Worm (Caenorhabditis elegans) whole organism, L4 larva: ENCODE results near the gene R13H4.2.

Source experiments
- F44E2.7 ChIP-seq: fragments of 200-800 bp; sonication (Bioruptor generic); IDR thresholded peaks from 2 replicates; pipeline ENCODE4 v2.1.2; 2022; ENCODE audit warnings: missing genetic modification characterization, missing compliant biosample characterization
- T26A8.4 ChIP-seq: fragments of 200-800 bp; sonication (Bioruptor generic); IDR thresholded peaks from 2 replicates; pipeline ENCODE4 v1.3.6; 2022; ENCODE audit warnings: missing genetic modification characterization, missing compliant biosample characterization
- Y105C5A.15 ChIP-seq: fragments of 200-800 bp; sonication (Bioruptor generic); IDR thresholded peaks from 2 replicates; pipeline ENCODE4 v1.3.6; 2022; ENCODE audit warnings: missing genetic modification characterization, missing compliant biosample characterization
- Y75B8A.6 ChIP-seq: fragments of 200-800 bp; sonication (Bioruptor generic); IDR thresholded peaks from 2 replicates; pipeline ENCODE4 v1.3.6; 2022; ENCODE audit warnings: missing genetic modification reagents, missing genetic modification characterization, missing compliant biosample characterization
- ZK546.5 ChIP-seq, 2 experiments: sonication (generic microtip); optimal IDR thresholded peaks; 2 replicates each; lab custom pipeline; 2017; ENCODE audit warnings: missing biosample characterization in 2 of 2, missing genetic modification characterization in 2 of 2
- ceh-20 ChIP-seq: fragments of 200-800 bp; sonication (Bioruptor generic); IDR thresholded peaks from 2 replicates; pipeline ENCODE4 v1.3.6; 2022; ENCODE audit warnings: missing genetic modification reagents, missing genetic modification characterization, missing compliant biosample characterization
- ceh-32 ChIP-seq: sonication (generic microtip); optimal IDR thresholded peaks from 2 replicates; lab custom pipeline; 2016; ENCODE audit warnings: mild to moderate bottlenecking, missing genetic modification characterization, missing compliant biosample characterization; ENCODE audit not compliant: poor library complexity
- ceh-62 ChIP-seq: sonication (generic microtip); optimal IDR thresholded peaks from 2 replicates; lab custom pipeline; 2017; ENCODE audit warnings: missing biosample characterization, missing genetic modification characterization
- cey-2 ChIP-seq: sonication (generic microtip); optimal IDR thresholded peaks from 3 replicates; lab custom pipeline; 2017; ENCODE audit warnings: missing genetic modification characterization, mild to moderate bottlenecking, missing compliant biosample characterization, antibody characterized with exemption, borderline replicate concordance; ENCODE audit not compliant: insufficient read depth
- daf-16 ChIP-seq, 3 experiments: sonication (generic microtip); optimal IDR thresholded peaks; 2 replicates each; lab custom pipeline; 2016 to 2017; ENCODE audit warnings: missing genetic modification characterization in 3 of 3, missing genetic modification reagents in 3 of 3, mild to moderate bottlenecking in 2 of 3, missing compliant biosample characterization in 2 of 3, missing biosample characterization in 1 of 3, moderate library complexity in 1 of 3
- daf-19 ChIP-seq: fragments of 200-800 bp; sonication (Bioruptor generic); conservative IDR thresholded peaks from 2 replicates; pipeline ENCODE4 v1.3.6; 2022; ENCODE audit warnings: missing genetic modification characterization, missing compliant biosample characterization
- dpl-1 ChIP-seq: fragments of 150-350 bp; optimal IDR thresholded peaks from 2 replicates; lab custom pipeline; 2014; ENCODE audit warnings: missing biosample characterization, missing genetic modification reagents, missing genetic modification characterization
- duxl-1 ChIP-seq: sonication (generic microtip); optimal IDR thresholded peaks from 2 replicates; lab custom pipeline; 2016; ENCODE audit warnings: mild to moderate bottlenecking, missing genetic modification characterization, moderate library complexity, missing compliant biosample characterization; ENCODE audit not compliant: poor library complexity
- egl-27 ChIP-seq: sonication (generic microtip); optimal IDR thresholded peaks from 3 replicates; lab custom pipeline; 2017; ENCODE audit warnings: missing biosample characterization, missing genetic modification reagents, missing genetic modification characterization
- egl-43 ChIP-seq: fragments of 200-800 bp; sonication (Bioruptor generic); IDR thresholded peaks from 2 replicates; pipeline ENCODE4 v1.3.6; 2022; ENCODE audit warnings: missing genetic modification reagents, missing genetic modification characterization, missing compliant biosample characterization
- fkh-10 ChIP-seq: fragments of 150-350 bp; optimal IDR thresholded peaks from 2 replicates; lab custom pipeline; 2014; ENCODE audit warnings: missing biosample characterization, missing genetic modification reagents, missing genetic modification characterization
- hlh-11 ChIP-seq: fragments of 200-800 bp; sonication (Bioruptor generic); optimal IDR thresholded peaks from 2 replicates; lab custom pipeline; 2018; ENCODE audit warnings: mild to moderate bottlenecking, missing genetic modification characterization, missing compliant biosample characterization
- hlh-30 ChIP-seq: sonication (generic microtip); optimal IDR thresholded peaks from 2 replicates; lab custom pipeline; 2017; ENCODE audit warnings: antibody characterized with exemption, mild to moderate bottlenecking, missing genetic modification characterization, missing compliant biosample characterization; ENCODE audit not compliant: insufficient read depth
- hmg-1.1 ChIP-seq: fragments of 200-800 bp; sonication (Bioruptor generic); IDR thresholded peaks from 2 replicates; pipeline ENCODE4 v1.3.6; 2022; ENCODE audit warnings: missing genetic modification reagents, missing genetic modification characterization, missing compliant biosample characterization
- jun-1 ChIP-seq: fragments of 150-350 bp; optimal IDR thresholded peaks from 2 replicates; lab custom pipeline; 2014; ENCODE audit warnings: missing biosample characterization, missing genetic modification reagents, missing genetic modification characterization
- lin-1 ChIP-seq: fragments of 200-800 bp; sonication (Bioruptor generic); IDR thresholded peaks from 2 replicates; pipeline ENCODE4 v1.3.6; 2022; ENCODE audit warnings: missing genetic modification reagents, missing genetic modification characterization, missing compliant biosample characterization
- lin-13 ChIP-seq: fragments of 150-350 bp; optimal IDR thresholded peaks from 2 replicates; lab custom pipeline; 2014; ENCODE audit warnings: missing biosample characterization, missing genetic modification reagents, missing genetic modification characterization
- lin-15B ChIP-seq: fragments of 150-350 bp; sonication (generic microtip); optimal IDR thresholded peaks from 3 replicates; lab custom pipeline; 2014; ENCODE audit warnings: missing biosample characterization, missing genetic modification characterization
- lin-29 ChIP-seq: fragments of 200-800 bp; sonication (Bioruptor generic); IDR thresholded peaks from 2 replicates; pipeline ENCODE4 v1.3.6; 2022; ENCODE audit warnings: missing genetic modification reagents, missing genetic modification characterization, missing compliant biosample characterization
- lin-38 ChIP-seq: fragments of 200-800 bp; sonication (Bioruptor generic); IDR thresholded peaks from 2 replicates; pipeline ENCODE4 v1.3.6; 2022; ENCODE audit warnings: missing genetic modification reagents, missing genetic modification characterization, missing compliant biosample characterization
- lsy-2 ChIP-seq, 2 experiments: fragments of 150-350 bp in 1 of 2; sonication (generic microtip) in 1 of 2; optimal IDR thresholded peaks; 2 replicates each; lab custom pipeline; 2014 to 2017; ENCODE audit warnings: missing biosample characterization in 2 of 2, missing genetic modification characterization in 2 of 2
- mdl-1 ChIP-seq, 2 experiments: fragments of 150-350 bp in 1 of 2; sonication (generic microtip) in 1 of 2; optimal IDR thresholded peaks; 2 replicates each; lab custom pipeline; 2014 to 2017; ENCODE audit warnings: missing biosample characterization in 2 of 2, missing genetic modification characterization in 2 of 2
- mep-1 ChIP-seq: fragments of 150-350 bp; sonication (generic microtip); optimal IDR thresholded peaks from 3 replicates; lab custom pipeline; 2014; ENCODE audit warnings: missing biosample characterization, missing genetic modification characterization
- mxl-3 ChIP-seq: fragments of 200-800 bp; sonication (Bioruptor generic); optimal IDR thresholded peaks from 2 replicates; lab custom pipeline; 2018; ENCODE audit warnings: mild to moderate bottlenecking, missing genetic modification characterization, missing compliant biosample characterization
- nhr-10 ChIP-seq: fragments of 150-350 bp; optimal IDR thresholded peaks from 2 replicates; lab custom pipeline; 2014; ENCODE audit warnings: missing biosample characterization, missing genetic modification characterization
- nhr-25 ChIP-seq: sonication (generic microtip); optimal IDR thresholded peaks from 2 replicates; lab custom pipeline; 2017; ENCODE audit warnings: missing genetic modification characterization, mild to moderate bottlenecking, missing compliant biosample characterization, antibody characterized with exemption, moderate library complexity, borderline replicate concordance; ENCODE audit not compliant: insufficient read depth
- nhr-28 ChIP-seq: fragments of 150-350 bp; optimal IDR thresholded peaks from 2 replicates; lab custom pipeline; 2014; ENCODE audit warnings: missing biosample characterization, missing genetic modification characterization
- nhr-41 ChIP-seq: fragments of 200-800 bp; sonication (Bioruptor generic); IDR thresholded peaks from 2 replicates; pipeline ENCODE4 v1.3.6; 2022; ENCODE audit warnings: missing genetic modification reagents, missing genetic modification characterization, missing compliant biosample characterization
- nhr-76 ChIP-seq: fragments of 150-350 bp; optimal IDR thresholded peaks from 2 replicates; lab custom pipeline; 2014; ENCODE audit warnings: missing biosample characterization, missing genetic modification characterization
- rbr-2 ChIP-seq: sonication (generic microtip); optimal IDR thresholded peaks from 2 replicates; lab custom pipeline; 2016; ENCODE audit warnings: missing genotype, missing genetic modification characterization, missing compliant biosample characterization
- sdz-12 ChIP-seq: fragments of 200-800 bp; sonication (Bioruptor generic); optimal IDR thresholded peaks from 2 replicates; lab custom pipeline; 2018; ENCODE audit warnings: mild to moderate bottlenecking, missing genetic modification characterization, missing compliant biosample characterization
- skn-1 ChIP-seq: fragments of 150-350 bp; optimal IDR thresholded peaks from 2 replicates; lab custom pipeline; 2014; ENCODE audit warnings: missing biosample characterization, missing genetic modification characterization
- snpc-4 ChIP-seq: fragments of 150-350 bp; optimal IDR thresholded peaks from 2 replicates; lab custom pipeline; 2014; ENCODE audit warnings: missing biosample characterization, missing genetic modification characterization
- spr-3 ChIP-seq: fragments of 200-800 bp; sonication (Bioruptor generic); optimal IDR thresholded peaks from 2 replicates; lab custom pipeline; 2018; ENCODE audit warnings: mild to moderate bottlenecking, missing genetic modification characterization, missing compliant biosample characterization
- tra-1 ChIP-seq: fragments of 200-800 bp; sonication (Bioruptor generic); IDR thresholded peaks from 2 replicates; pipeline ENCODE4 v1.3.6; 2022; ENCODE audit warnings: missing genetic modification reagents, missing genetic modification characterization, missing compliant biosample characterization
- unc-62 ChIP-seq, 3 experiments: fragments of 150-350 bp in 1 of 3; sonication (generic microtip); optimal IDR thresholded peaks in 2 of 3; peaks in 1 of 3; 1 replicate in 1 of 3; 2 replicates in 2 of 3; lab custom pipeline; 2014 to 2017; ENCODE audit warnings: missing biosample characterization in 3 of 3, missing genetic modification characterization in 3 of 3, missing genetic modification reagents in 3 of 3, missing genotype in 1 of 3
- zag-1 ChIP-seq: fragments of 150-350 bp; optimal IDR thresholded peaks from 2 replicates; lab custom pipeline; 2014; ENCODE audit warnings: missing biosample characterization, missing genetic modification characterization
- zfp-2 ChIP-seq: sonication (generic microtip); optimal IDR thresholded peaks from 2 replicates; lab custom pipeline; 2016; ENCODE audit warnings: mild to moderate bottlenecking, missing genetic modification characterization, missing compliant biosample characterization

Gene R13H4.2

ce11 chrV:11796343-11796742, 39.8 kb upstream of the R13H4.2 start (continued):
- TF ChIP-seq ceh-20 (GFP tag; lab: Robert Waterston, UW) (no peak), fkh-10 (no peak), zfp-2 (no peak), lsy-2 (tag; optimal IDR thresholded peaks at IDR 0.05; lab: Kevin White, UChicago) (peak in 1 of 2 experiments; percentile 6), Y75B8A.6 (GFP tag; lab: Robert Waterston, UW) (no peak), F44E2.7 (GFP tag; lab: Robert Waterston, UW) (no peak), duxl-1 (no peak), sdz-12 (no peak), egl-43 (GFP tag; lab: Robert Waterston, UW) (no peak), mdl-1 (tag; optimal IDR thresholded peaks at IDR 0.05; lab: Kevin White, UChicago) (peak in 1 of 2 experiments; percentile 30), hlh-30 (tag; lab: Kevin White, UChicago) (peak; percentile 17), tra-1 (GFP tag; lab: Robert Waterston, UW) (0 out of 2 replicates have a peak, but pooled peaks have one; percentile 14), zag-1 (tag; lab: Kevin White, UChicago) (no peak), ZK546.5 (tag; optimal IDR thresholded peaks at IDR 0.05; lab: Kevin White, UChicago) (no peak), nhr-41 (GFP tag; lab: Robert Waterston, UW) (no peak), ceh-32 (no peak), nhr-76 (tag; lab: Kevin White, UChicago) (no peak), daf-16 (GFP tag; optimal IDR thresholded peaks at IDR 0.05; lab: Kevin White, UChicago) (no peak), daf-16 (tag; optimal IDR thresholded peaks at IDR 0.05; lab: Kevin White, UChicago) (no peak), spr-3 (GFP tag; lab: Kevin White, UChicago) (no peak), ceh-62 (no peak), nhr-28 (tag; lab: Kevin White, UChicago) (peak; percentile 11), mxl-3 (GFP tag; lab: Kevin White, UChicago) (peak; percentile 29), lin-15B (tag; lab: Kevin White, UChicago) (no peak), daf-19 (GFP tag; lab: Robert Waterston, UW) (no peak), egl-27 (tag; lab: Kevin White, UChicago) (no peak)

DNA sequence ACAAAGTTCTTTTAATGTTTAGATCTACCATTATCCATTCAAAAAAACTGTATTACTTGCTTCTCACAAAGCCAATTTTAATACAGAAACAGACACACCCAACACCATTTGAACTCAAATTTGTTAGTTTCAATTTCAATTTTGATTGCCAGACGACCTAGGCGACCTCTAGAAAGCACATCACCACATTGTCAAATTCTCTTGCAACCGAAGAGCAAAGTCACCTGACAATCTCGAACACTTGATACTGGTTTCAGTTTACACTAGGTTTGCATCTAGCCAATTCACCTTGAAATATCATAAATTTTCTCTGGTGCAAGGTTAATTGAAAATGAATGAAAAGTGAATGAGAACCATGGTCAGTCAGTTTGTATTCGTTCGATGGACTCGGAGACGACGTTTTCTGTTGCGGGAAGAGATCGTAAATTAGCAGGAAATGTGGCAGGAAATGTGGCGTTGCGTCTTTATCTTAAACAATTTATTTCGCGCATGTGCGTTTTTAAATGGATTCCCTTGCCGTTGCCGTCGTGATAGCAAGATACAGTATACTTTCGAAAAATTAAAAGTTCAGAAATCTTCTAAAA, 38.8 kb upstream of the R13H4.2 start:
- TF ChIP-seq lin-13 (no peak), skn-1 (no peak), hlh-30 (tag; lab: Kevin White, UChicago) (peak; percentile 25), mxl-3 (GFP tag; lab: Kevin White, UChicago) (peak; percentile 70), hlh-11 (tag; lab: Kevin White, UChicago) (peak; percentile 12)

DNA sequence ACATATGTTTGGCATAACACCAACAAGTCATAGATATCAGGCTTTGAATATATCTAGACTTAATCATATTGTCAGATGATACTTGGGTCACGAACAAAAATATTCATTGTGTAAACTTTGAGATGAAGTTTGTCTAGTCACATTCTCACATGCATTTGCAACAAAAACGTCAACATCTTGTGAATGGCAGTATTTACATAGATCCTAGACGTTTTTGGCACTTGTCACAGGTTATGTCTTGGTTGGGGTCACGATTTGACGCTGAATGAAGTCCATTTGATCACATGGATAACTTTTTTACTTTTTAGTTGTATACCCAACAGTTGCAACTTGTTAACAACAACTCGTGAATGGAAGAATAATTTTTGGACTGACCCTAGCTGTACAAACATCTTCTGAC, 37.9 kb upstream of the R13H4.2 start:
- TF ChIP-seq mep-1 (tag; lab: Kevin White, UChicago) (no peak), snpc-4 (no peak), hlh-30 (tag; lab: Kevin White, UChicago) (peak; percentile 63)

DNA sequence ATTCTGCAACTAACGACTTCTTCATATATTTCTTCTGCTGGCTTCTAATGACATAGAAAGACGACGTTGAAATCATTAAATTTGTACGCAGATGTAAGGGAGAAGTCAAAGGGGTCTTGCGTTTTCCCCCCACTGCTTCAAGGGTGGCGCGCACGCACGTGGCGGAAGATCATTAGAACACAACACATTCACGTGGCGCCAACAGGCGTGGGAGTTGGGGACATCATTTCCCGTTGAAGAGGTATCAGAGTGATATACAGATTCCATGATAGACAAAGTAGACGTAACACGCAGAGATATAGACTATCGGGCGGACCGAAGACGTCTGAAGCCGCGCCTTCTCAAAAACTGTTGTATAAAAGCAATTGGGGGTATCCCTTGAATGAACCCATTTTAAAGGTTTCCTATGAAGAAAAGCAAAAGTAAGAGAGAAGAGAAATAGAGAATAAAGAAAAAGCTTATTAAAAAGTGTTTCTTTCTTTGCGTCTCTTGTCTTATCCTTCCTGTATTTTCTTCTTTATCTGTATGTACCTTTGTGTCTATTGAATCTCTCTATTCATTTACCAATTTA, 36.9 kb upstream of the R13H4.2 start:
- TF ChIP-seq lin-29 (GFP tag; lab: Robert Waterston, UW) (peak; percentile 63; the same call in 1 of the 2 replicates), lin-1 (GFP tag; lab: Robert Waterston, UW) (no peak; the same call in 1 of the 2 replicates), sdz-12 (peak; percentile 31), nhr-25 (tag; lab: Kevin White, UChicago) (peak; percentile 72), dpl-1 (GFP tag; lab: Kevin White, UChicago) (peak; percentile 13), tra-1 (GFP tag; lab: Robert Waterston, UW) (peak; percentile 74), Y105C5A.15 (GFP tag; lab: Robert Waterston, UW) (no peak), cey-2 (peak; percentile 96), hmg-1.1 (GFP tag; lab: Robert Waterston, UW) (0 out of 2 replicates have a peak, but pooled peaks have one; percentile 34), jun-1 (tag; lab: Kevin White, UChicago) (peak; percentile 49), unc-62 (GFP tag; optimal IDR thresholded peaks at IDR 0.05 in 1 of 2; lab: Kevin White, UChicago) (peak in 1 of 2 experiments; percentile 93), unc-62 (tag; optimal IDR thresholded peaks at IDR 0.05; lab: Kevin White, UChicago) (no peak), T26A8.4 (GFP tag; lab: Robert Waterston, UW) (peak; percentile 59), lin-38 (GFP tag; lab: Robert Waterston, UW) (peak; percentile 37; the same call in 1 of the 2 replicates), rbr-2 (peak; percentile 30), daf-16 (GFP tag; optimal IDR thresholded peaks at IDR 0.05; lab: Kevin White, UChicago) (no peak), daf-16 (tag; optimal IDR thresholded peaks at IDR 0.05; lab: Kevin White, UChicago) (no peak), nhr-10 (peak; percentile 28)
